Worm (Caenorhabditis elegans): ENCODE data around the gene F19H8.2.
A peak's percentile ranks its signal among the peaks of the same experiment; 100 is the strongest.

F19H8.2 gene

ce11 chrII:14605479-14605878 is at the start of gene F19H8.2:
Gene F19H8.2, minus strand, starts transcription at chrII:14605869.
- peak; percentile 68 for TF ChIP-seq nhr-85 (tag)
- no peak for TF ChIP-seq C16A3.4 (tag; optimal IDR thresholded peaks at IDR 0.05)
- peak; percentile 84 for TF ChIP-seq blmp-1 (tag; optimal IDR thresholded peaks at IDR 0.05)
- TF ChIP-seq rnt-1 (tag; optimal IDR thresholded peaks at IDR 0.05) = no peak
- TF ChIP-seq mep-1 (tag; optimal IDR thresholded peaks at IDR 0.05) = peak; percentile 12

DNA sequence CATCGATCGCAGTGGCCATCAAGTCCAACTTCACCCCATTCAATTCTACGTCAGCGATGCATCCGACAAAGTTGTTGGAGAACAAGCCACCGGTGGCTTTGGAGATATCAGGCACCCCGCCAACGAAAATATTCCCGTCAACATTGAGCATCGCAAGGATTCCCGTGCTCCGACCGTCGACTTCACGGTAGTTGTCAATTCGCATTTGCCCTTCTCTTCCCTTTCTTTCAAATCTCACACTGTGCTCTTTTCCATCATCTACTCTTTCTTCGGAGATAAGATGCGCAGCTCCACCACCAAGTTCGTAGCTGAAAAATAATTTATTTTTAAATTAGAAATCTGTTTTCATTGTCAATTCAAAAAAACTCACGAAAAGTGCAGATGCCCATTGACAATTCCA is 41.9 kb upstream of the F19H8.2 start:
- TF ChIP-seq xbp-1 (tag; optimal IDR thresholded peaks at IDR 0.05) = no peak
- TF ChIP-seq efl-1 (optimal IDR thresholded peaks at IDR 0.05) = no peak
- peak in 1 of 2 experiments; percentile 87 for TF ChIP-seq efl-1 (GFP tag; optimal IDR thresholded peaks at IDR 0.05 in 1 of 2)

DNA sequence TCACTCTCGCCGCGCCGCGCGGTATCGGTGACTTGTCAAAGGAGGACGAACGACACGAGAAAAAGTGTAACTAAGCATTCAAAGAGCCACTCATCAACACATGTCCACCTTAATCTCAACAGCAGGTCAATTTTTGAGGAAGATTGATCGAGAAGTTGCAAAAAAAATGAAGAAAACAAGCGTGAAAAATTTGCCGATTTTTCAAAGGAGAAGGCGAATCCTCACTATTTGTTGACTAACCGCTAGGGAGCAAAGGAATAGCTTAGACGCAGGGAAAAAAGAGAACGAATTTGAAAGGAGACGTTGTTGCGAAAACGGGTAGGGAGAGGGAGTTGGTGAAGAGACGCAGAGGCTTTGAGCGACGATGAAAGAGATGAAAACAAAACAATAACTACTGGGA is 39.6 kb upstream of the F19H8.2 start:
- TF ChIP-seq elt-2 (tag; optimal IDR thresholded peaks at IDR 0.05) (no peak), lin-39 (tag; optimal IDR thresholded peaks at IDR 0.05) (peak; percentile 91), fkh-8 (tag; optimal IDR thresholded peaks at IDR 0.05) (no peak), F16B12.6 (tag; optimal IDR thresholded peaks at IDR 0.05) (no peak), C34B4.2 (tag; optimal IDR thresholded peaks at IDR 0.05) (no peak), mep-1 (tag; optimal IDR thresholded peaks at IDR 0.05) (peak; percentile 69), lin-15B (tag; optimal IDR thresholded peaks at IDR 0.05) (no peak), nhr-20 (tag; optimal IDR thresholded peaks at IDR 0.05) (peak; percentile 45), nhr-77 (tag; optimal IDR thresholded peaks at IDR 0.05) (peak; percentile 14), nhr-28 (tag; optimal IDR thresholded peaks at IDR 0.05) (no peak), lsy-2 (tag; optimal IDR thresholded peaks at IDR 0.05) (peak; percentile 40 to 65), ceh-63 (GFP tag; optimal IDR thresholded peaks at IDR 0.05) (no peak), fkh-4 (tag; optimal IDR thresholded peaks at IDR 0.05; ENCODE audit: borderline replicate concordance) (peak; percentile 28), C16A3.4 (tag; optimal IDR thresholded peaks at IDR 0.05) (peak; percentile 3), ceh-8 (GFP tag; optimal IDR thresholded peaks at IDR 0.05) (no peak), aha-1 (tag; optimal IDR thresholded peaks at IDR 0.05) (no peak), ztf-4 (tag; optimal IDR thresholded peaks at IDR 0.05) (peak; percentile 6), lin-13 (GFP tag; optimal IDR thresholded peaks at IDR 0.05) (no peak), Y116A8C.19 (tag; optimal IDR thresholded peaks at IDR 0.05; ENCODE audit: borderline replicate concordance) (no peak), dpl-1 (GFP tag; optimal IDR thresholded peaks at IDR 0.05) (peak; percentile 12 to 21 (median 14)), sox-4 (tag; optimal IDR thresholded peaks at IDR 0.05) (no peak), snu-23 (GFP tag; optimal IDR thresholded peaks at IDR 0.05) (peak; percentile 68), egl-13 (tag; optimal IDR thresholded peaks at IDR 0.05) (no peak), egl-27 (tag; optimal IDR thresholded peaks at IDR 0.05) (no peak), ceh-88 (GFP tag; IDR thresholded peaks at IDR 0.05) (no peak), nhr-19 (GFP tag; conservative IDR thresholded peaks at IDR 0.05) (peak; percentile 24; the same call in 1 of the 2 replicates), lin-35 (GFP tag; optimal IDR thresholded peaks at IDR 0.05) (peak; percentile 24 to 26), hlh-17 (GFP tag; optimal IDR thresholded peaks at IDR 0.05; ENCODE audit: borderline replicate concordance) (no peak), lin-14 (GFP tag; optimal IDR thresholded peaks at IDR 0.05) (peak; percentile 91), blmp-1 (tag; optimal IDR thresholded peaks at IDR 0.05) (peak; percentile 71), dsc-1 (tag; optimal IDR thresholded peaks at IDR 0.05) (no peak), isw-1 (GFP tag; IDR thresholded peaks at IDR 0.05) (no peak), irx-1 (tag; optimal IDR thresholded peaks at IDR 0.05) (peak; percentile 12), mdl-1 (tag; optimal IDR thresholded peaks at IDR 0.05) (peak in 1 of 2 experiments; percentile 23), rnt-1 (tag; optimal IDR thresholded peaks at IDR 0.05) (peak; percentile 58), tbx-2 (tag; optimal IDR thresholded peaks at IDR 0.05) (peak; percentile 52), fkh-10 (GFP tag; optimal IDR thresholded peaks at IDR 0.05) (no peak), alr-1 (tag; optimal IDR thresholded peaks at IDR 0.05; ENCODE audit: borderline replicate concordance) (no peak), C04F5.9 (tag; optimal IDR thresholded peaks at IDR 0.05) (no peak), efl-3 (GFP tag; optimal IDR thresholded peaks at IDR 0.05) (no peak), elt-3 (tag; optimal IDR thresholded peaks at IDR 0.05) (peak in 1 of 6 experiments; percentile 7), ceh-82 (tag; optimal IDR thresholded peaks at IDR 0.05) (peak in 2 of 3 experiments; percentile 16 to 47), snpc-4 (tag; optimal IDR thresholded peaks at IDR 0.05) (peak; percentile 74), mef-2 (tag; optimal IDR thresholded peaks at IDR 0.05) (no peak), efl-1 (optimal IDR thresholded peaks at IDR 0.05) (peak; percentile 57 to 63), efl-1 (GFP tag; optimal IDR thresholded peaks at IDR 0.05 in 1 of 2) (peak in 1 of 2 experiments; percentile 47)

All from whole organism, L1 larva.